Worm (Caenorhabditis elegans): Measurements from ENCODE around the gene acdh-2.

Gene acdh-2

DNA sequence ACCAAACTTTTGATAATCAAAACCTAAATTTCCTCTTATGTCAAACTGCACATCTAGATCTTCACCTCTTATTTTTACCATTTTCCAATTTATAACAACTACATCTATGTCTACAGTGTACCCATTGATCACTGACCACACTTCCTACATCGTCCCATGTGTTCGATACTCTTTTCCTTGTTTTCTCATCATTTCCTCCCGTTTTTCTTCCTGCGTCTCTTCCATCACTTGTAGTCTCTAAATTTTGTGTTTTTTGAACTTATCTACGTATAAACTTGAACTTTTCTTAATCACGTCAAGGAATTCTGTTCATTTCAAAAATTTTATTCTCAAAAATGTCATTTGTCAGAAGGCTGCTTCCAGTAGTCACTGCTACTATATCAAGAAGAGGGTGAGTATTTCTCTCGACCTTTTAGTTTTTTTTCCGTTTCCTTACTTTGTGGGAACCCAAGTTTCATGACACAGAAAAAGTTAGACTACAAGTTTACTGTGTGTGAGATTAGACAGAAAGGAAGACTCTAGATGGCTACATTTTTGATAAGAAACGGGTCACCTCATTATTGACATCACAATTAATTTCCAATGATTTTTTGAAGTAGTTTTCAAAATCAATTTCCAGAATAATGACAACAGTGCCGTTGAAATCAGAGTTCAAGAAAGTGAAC, 24.9 kb upstream of the acdh-2 start:
- TF ChIP-seq elt-4 (tag; optimal IDR thresholded peaks at IDR 0.05) = no peak
- TF ChIP-seq pat-9 (tag; optimal IDR thresholded peaks at IDR 0.05) = no peak
- no peak for TF ChIP-seq K02D7.2 (tag; optimal IDR thresholded peaks at IDR 0.05)
- TF ChIP-seq ceh-22 (tag; optimal IDR thresholded peaks at IDR 0.05) = no peak
- no peak for TF ChIP-seq ref-2 (tag; optimal IDR thresholded peaks at IDR 0.05)
- no peak for TF ChIP-seq che-1 (tag; optimal IDR thresholded peaks at IDR 0.05)
- no peak for TF ChIP-seq dve-1 (tag; optimal IDR thresholded peaks at IDR 0.05)
- no peak for TF ChIP-seq ceh-9 (tag; optimal IDR thresholded peaks at IDR 0.05)
- TF ChIP-seq tbx-2 (tag; optimal IDR thresholded peaks at IDR 0.05) = no peak
- no peak for TF ChIP-seq pax-1 (tag; optimal IDR thresholded peaks at IDR 0.05)
- TF ChIP-seq ceh-19 (GFP tag; optimal IDR thresholded peaks at IDR 0.05) = no peak
- TF ChIP-seq C38D4.7 (GFP tag; optimal IDR thresholded peaks at IDR 0.05) = no peak

DNA sequence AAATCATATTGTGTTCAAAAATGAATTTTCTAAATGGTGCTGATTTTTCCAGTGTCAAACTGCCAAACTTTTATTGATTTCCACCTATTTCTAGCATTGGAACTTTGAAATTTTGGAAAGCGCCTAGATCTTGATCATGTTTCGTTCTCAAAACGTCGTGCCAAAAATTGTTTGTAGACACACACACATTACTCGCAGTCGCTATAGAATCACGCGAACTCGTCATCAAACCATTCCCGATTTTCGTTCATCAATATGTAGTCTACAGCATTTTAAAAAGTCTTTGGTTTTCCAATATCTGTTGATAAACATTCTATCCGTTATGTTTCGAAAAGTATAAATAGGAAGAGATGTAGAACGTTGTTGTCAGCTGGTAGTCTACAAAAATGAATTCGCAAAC, 23.0 kb upstream of the acdh-2 start, which contains the start of the genes C17C3.1 and C17C3.15:
Gene C17C3.1, plus strand, starts transcription at position 301 of the 400 bp plus-strand sequence.
Gene C17C3.15, plus strand, starts transcription at position 383 of the 400 bp plus-strand sequence.
- TF ChIP-seq Y22D7AL.16 (tag; optimal IDR thresholded peaks at IDR 0.05) (no peak), hlh-8 (tag; optimal IDR thresholded peaks at IDR 0.05) (no peak), C38D4.7 (GFP tag; optimal IDR thresholded peaks at IDR 0.05) (no peak), elt-4 (tag; optimal IDR thresholded peaks at IDR 0.05) (no peak), syd-9 (tag; optimal IDR thresholded peaks at IDR 0.05) (no peak), ahr-1 (tag; optimal IDR thresholded peaks at IDR 0.05) (no peak), T23F11.4 (GFP tag; optimal IDR thresholded peaks at IDR 0.05) (no peak), sox-4 (tag; optimal IDR thresholded peaks at IDR 0.05) (no peak), ttx-3 (tag; optimal IDR thresholded peaks at IDR 0.05) (no peak), fax-1 (tag; optimal IDR thresholded peaks at IDR 0.05) (no peak), pax-1 (tag; optimal IDR thresholded peaks at IDR 0.05) (no peak), eyg-1 (tag; optimal IDR thresholded peaks at IDR 0.05) (no peak), ceh-19 (GFP tag; optimal IDR thresholded peaks at IDR 0.05) (no peak), ceh-30 (tag; optimal IDR thresholded peaks at IDR 0.05) (no peak), hlh-30 (tag; optimal IDR thresholded peaks at IDR 0.05; ENCODE audit: insufficient read depth) (no peak), ama-1 (optimal IDR thresholded peaks at IDR 0.05) (no peak), unc-55 (GFP tag; optimal IDR thresholded peaks at IDR 0.05) (no peak), nhr-232 (tag; optimal IDR thresholded peaks at IDR 0.05) (no peak)

DNA sequence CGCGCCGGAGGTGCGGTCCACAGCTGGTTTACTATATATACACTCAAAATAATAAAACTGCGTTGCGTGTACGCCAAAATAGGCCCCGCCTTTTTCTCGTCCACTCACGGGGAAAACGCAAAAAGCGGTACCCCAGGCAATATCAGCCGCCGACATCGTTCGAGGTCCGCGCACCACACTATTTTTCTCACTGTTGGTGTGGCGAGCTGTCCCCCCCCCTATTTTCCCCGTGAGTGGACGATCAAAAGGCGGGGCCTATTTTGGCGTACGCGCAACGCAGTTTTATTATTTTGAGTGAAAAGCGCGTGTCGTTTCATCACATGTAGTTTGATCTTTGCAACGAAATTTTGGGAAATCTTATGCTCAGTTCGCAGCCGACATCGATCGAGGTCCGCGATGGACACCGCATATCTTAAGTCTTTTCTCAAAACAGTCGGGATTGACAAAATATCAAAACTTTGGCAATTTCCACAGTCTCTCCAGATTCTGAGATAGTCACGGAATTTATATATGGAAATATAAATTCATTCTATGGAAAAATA, 17.9 kb upstream of the acdh-2 start:
- TF ChIP-seq pat-9 (tag; optimal IDR thresholded peaks at IDR 0.05) = no peak
- TF ChIP-seq ceh-6 (GFP tag; optimal IDR thresholded peaks at IDR 0.05) = no peak
- TF ChIP-seq sdc-2 (tag; optimal IDR thresholded peaks at IDR 0.05) = no peak
- no peak for TF ChIP-seq npax-4 (tag; optimal IDR thresholded peaks at IDR 0.05)
- no peak for TF ChIP-seq hlh-15 (tag; optimal IDR thresholded peaks at IDR 0.05)
- TF ChIP-seq ceh-31 (tag; optimal IDR thresholded peaks at IDR 0.05) = no peak
- no peak for TF ChIP-seq hlh-30 (tag; optimal IDR thresholded peaks at IDR 0.05; ENCODE audit: insufficient read depth)
- no peak for TF ChIP-seq nfya-1 (tag; optimal IDR thresholded peaks at IDR 0.05)
- no peak for TF ChIP-seq tbx-2 (tag; optimal IDR thresholded peaks at IDR 0.05)
- TF ChIP-seq pha-4 (tag; optimal IDR thresholded peaks at IDR 0.05) = no peak
- TF ChIP-seq ceh-22 (tag; optimal IDR thresholded peaks at IDR 0.05) = no peak
- TF ChIP-seq T23F11.4 (GFP tag; optimal IDR thresholded peaks at IDR 0.05) = no peak
- TF ChIP-seq dve-1 (tag; optimal IDR thresholded peaks at IDR 0.05) = no peak
- TF ChIP-seq Y22D7AL.16 (tag; optimal IDR thresholded peaks at IDR 0.05) = no peak
- no peak for TF ChIP-seq che-1 (tag; optimal IDR thresholded peaks at IDR 0.05)
- no peak for TF ChIP-seq ceh-34 (tag; optimal IDR thresholded peaks at IDR 0.05)
- TF ChIP-seq unc-86 (tag; optimal IDR thresholded peaks at IDR 0.05) = no peak
- no peak for TF ChIP-seq hlh-8 (tag; optimal IDR thresholded peaks at IDR 0.05)
- no peak for TF ChIP-seq C08G9.2 (tag; optimal IDR thresholded peaks at IDR 0.05)
